Fruit fly (Drosophila melanogaster) whole organism, prepupa: Measurements from ENCODE around the gene aru.

Experiments
- CG3919 ChIP-seq: fragments of 200-800 bp; sonication (Bioruptor generic); optimal IDR thresholded peaks from 3 replicates; lab custom pipeline; 2016; ENCODE audit warnings: missing biosample characterization, missing genetic modification characterization
- Hr39 ChIP-seq: fragments of 200-800 bp; sonication (Bioruptor generic); optimal IDR thresholded peaks from 2 replicates; lab custom pipeline; 2016; ENCODE audit warnings: missing biosample characterization, missing genetic modification characterization

dm6 chr2L:889799-890198 is 21.6 kb upstream of the aru start:
- no peak for TF ChIP-seq Hr39
- no peak for TF ChIP-seq CG3919
